Fruit fly (Drosophila melanogaster) whole organism, adult: Measurements from ENCODE around the gene CG34342.

Experiments
- CG11617 ChIP-seq: fragments of 200-800 bp; sonication (Bioruptor generic); optimal IDR thresholded peaks from 2 replicates; lab custom pipeline; 2017; ENCODE audit warnings: mild to moderate bottlenecking, missing biosample characterization, missing genetic modification reagents, missing genetic modification characterization
- CG12768 ChIP-seq: fragments of 200-800 bp; sonication (Bioruptor generic); optimal IDR thresholded peaks from 2 replicates; lab custom pipeline; 2017; ENCODE audit warnings: missing biosample characterization, missing genetic modification characterization, mild to moderate bottlenecking, moderate library complexity, missing genetic modification reagents
- CG14711 ChIP-seq: fragments of 200-800 bp; sonication (Bioruptor generic); optimal IDR thresholded peaks from 2 replicates; lab custom pipeline; 2018; ENCODE audit warnings: missing biosample characterization, mild to moderate bottlenecking, missing genetic modification characterization, moderate library complexity
- CG1620 ChIP-seq: fragments of 200-800 bp; sonication (Bioruptor generic); optimal IDR thresholded peaks from 2 replicates; lab custom pipeline; 2016; ENCODE audit warnings: missing biosample characterization, missing genetic modification characterization
- CG33017 ChIP-seq: fragments of 200-800 bp; sonication (Bioruptor generic); optimal IDR thresholded peaks from 2 replicates; lab custom pipeline; 2018; ENCODE audit warnings: missing biosample characterization, mild to moderate bottlenecking, missing genetic modification characterization, moderate library complexity
- CG5204 ChIP-seq: fragments of 200-800 bp; sonication (Bioruptor generic); optimal IDR thresholded peaks from 2 replicates; lab custom pipeline; 2016; ENCODE audit warnings: missing biosample characterization, missing genetic modification characterization
- CG7045 ChIP-seq: fragments of 200-800 bp; sonication (Bioruptor generic); optimal IDR thresholded peaks from 2 replicates; lab custom pipeline; 2017; ENCODE audit warnings: missing biosample characterization, mild to moderate bottlenecking, missing genetic modification characterization
- CG7101 ChIP-seq: fragments of 200-800 bp; sonication (Bioruptor generic); optimal IDR thresholded peaks from 2 replicates; lab custom pipeline; 2018; ENCODE audit warnings: missing biosample characterization, mild to moderate bottlenecking, missing genetic modification characterization, moderate library complexity
- Clk ChIP-seq: fragments of 200-800 bp; sonication (Bioruptor generic); optimal IDR thresholded peaks from 2 replicates; lab custom pipeline; 2017; ENCODE audit warnings: missing biosample characterization, missing genetic modification characterization
- Crg-1 ChIP-seq: fragments of 200-800 bp; sonication (Bioruptor generic); optimal IDR thresholded peaks from 2 replicates; lab custom pipeline; 2016; ENCODE audit warnings: missing biosample characterization, missing genetic modification characterization
- Hr96 ChIP-seq: fragments of 200-800 bp; sonication (Bioruptor generic); optimal IDR thresholded peaks from 2 replicates; lab custom pipeline; 2016; ENCODE audit warnings: missing biosample characterization, missing genetic modification characterization
- Mnt ChIP-seq: fragments of 200-800 bp; sonication (Bioruptor generic); optimal IDR thresholded peaks from 2 replicates; lab custom pipeline; 2016; ENCODE audit warnings: missing biosample characterization, mild to moderate bottlenecking, missing genetic modification characterization
- bab1 ChIP-seq: fragments of 200-800 bp; sonication (Bioruptor generic); optimal IDR thresholded peaks from 3 replicates; lab custom pipeline; 2019; ENCODE audit warnings: missing biosample characterization, mild to moderate bottlenecking, missing genetic modification characterization, moderate library complexity
- cic ChIP-seq: fragments of 200-800 bp; sonication (Bioruptor generic); optimal IDR thresholded peaks from 2 replicates; lab custom pipeline; 2017; ENCODE audit warnings: missing biosample characterization, mild to moderate bottlenecking, missing genetic modification characterization, moderate library complexity
- cnc ChIP-seq, 2 experiments: fragments of >200 bp; optimal IDR thresholded peaks; 2 replicates each; lab custom pipeline; 2017
- kay ChIP-seq: fragments of 200-800 bp; sonication (Bioruptor generic); peaks from one replicate; lab custom pipeline; 2016; ENCODE audit warnings: missing biosample characterization, missing genetic modification characterization, borderline replicate concordance
- ovo ChIP-seq: fragments of 200-800 bp; sonication (Bioruptor generic); optimal IDR thresholded peaks from 2 replicates; lab custom pipeline; 2016; ENCODE audit warnings: missing biosample characterization, missing genetic modification characterization
- pad ChIP-seq: fragments of 200-800 bp; sonication (Bioruptor generic); optimal IDR thresholded peaks from 3 replicates; lab custom pipeline; 2017; ENCODE audit warnings: missing biosample characterization, missing genetic modification characterization, mild to moderate bottlenecking, moderate library complexity, missing genetic modification reagents
- tj ChIP-seq: fragments of 200-800 bp; sonication (Bioruptor generic); optimal IDR thresholded peaks from 3 replicates; lab custom pipeline; 2017; ENCODE audit warnings: missing biosample characterization, mild to moderate bottlenecking, missing genetic modification characterization, moderate library complexity
- toe ChIP-seq: fragments of 200-800 bp; sonication (Bioruptor generic); optimal IDR thresholded peaks from 2 replicates; lab custom pipeline; 2016; ENCODE audit warnings: missing biosample characterization, missing genetic modification characterization

CG34342 gene

dm6 chr3L:5540637-5541241 is 30.1 kb upstream of the CG34342 start:
- TF ChIP-seq Hr96 (GFP tag; lab: Kevin White, UChicago) (no peak), toe (GFP tag; lab: Kevin White, UChicago) (no peak), CG7045 (GFP tag; lab: Kevin White, UChicago) (no peak), CG5204 (GFP tag; lab: Kevin White, UChicago) (no peak), cic (GFP tag; lab: Kevin White, UChicago) (no peak), kay (GFP tag; lab: Kevin White, UChicago) (no peak), Clk (GFP tag; lab: Kevin White, UChicago) (no peak), Crg-1 (GFP tag; lab: Kevin White, UChicago) (no peak), CG7101 (tag; lab: Kevin White, UChicago) (no peak), CG14711 (tag; lab: Kevin White, UChicago) (no peak), tj (GFP tag; lab: Kevin White, UChicago) (no peak), CG1620 (GFP tag; lab: Kevin White, UChicago) (no peak), CG33017 (tag; lab: Kevin White, UChicago) (no peak), ovo (GFP tag; lab: Kevin White, UChicago) (no peak), CG11617 (GFP tag; lab: Kevin White, UChicago) (no peak), Mnt (GFP tag; lab: Kevin White, UChicago) (no peak), CG12768 (GFP tag; lab: Kevin White, UChicago) (no peak), cnc (optimal IDR thresholded peaks at IDR 0.05; lab: Kevin White, UChicago) (no peak)

dm6 chr3L:5535659-5536058 is 25.0 kb upstream of the CG34342 start, which contains the start of gene CG13285:
CG13285 (minus strand) TSS chr3L:5535759.
- TF ChIP-seq CG14711 (tag; lab: Kevin White, UChicago), result no peak
- TF ChIP-seq cic (GFP tag; lab: Kevin White, UChicago), result no peak
- no peak for TF ChIP-seq bab1 (GFP tag; lab: Kevin White, UChicago)
- no peak for TF ChIP-seq Hr96 (GFP tag; lab: Kevin White, UChicago)
- TF ChIP-seq CG12768 (GFP tag; lab: Kevin White, UChicago), result no peak
- no peak for TF ChIP-seq Mnt (GFP tag; lab: Kevin White, UChicago)
- TF ChIP-seq CG33017 (tag; lab: Kevin White, UChicago), result no peak
- no peak for TF ChIP-seq ovo (GFP tag; lab: Kevin White, UChicago)
- no peak for TF ChIP-seq toe (GFP tag; lab: Kevin White, UChicago)
- no peak for TF ChIP-seq CG1620 (GFP tag; lab: Kevin White, UChicago)
- no peak for TF ChIP-seq CG11617 (GFP tag; lab: Kevin White, UChicago)
- no peak for TF ChIP-seq kay (GFP tag; lab: Kevin White, UChicago)
- no peak for TF ChIP-seq tj (GFP tag; lab: Kevin White, UChicago)
- TF ChIP-seq Clk (GFP tag; lab: Kevin White, UChicago), result no peak
- TF ChIP-seq pad, result no peak
- no peak for TF ChIP-seq CG7045 (GFP tag; lab: Kevin White, UChicago)
- no peak for TF ChIP-seq CG5204 (GFP tag; lab: Kevin White, UChicago)
- no peak for TF ChIP-seq cnc (optimal IDR thresholded peaks at IDR 0.05; lab: Kevin White, UChicago)
- TF ChIP-seq Crg-1 (GFP tag; lab: Kevin White, UChicago), result no peak
- no peak for TF ChIP-seq CG7101 (tag; lab: Kevin White, UChicago)

DNA sequence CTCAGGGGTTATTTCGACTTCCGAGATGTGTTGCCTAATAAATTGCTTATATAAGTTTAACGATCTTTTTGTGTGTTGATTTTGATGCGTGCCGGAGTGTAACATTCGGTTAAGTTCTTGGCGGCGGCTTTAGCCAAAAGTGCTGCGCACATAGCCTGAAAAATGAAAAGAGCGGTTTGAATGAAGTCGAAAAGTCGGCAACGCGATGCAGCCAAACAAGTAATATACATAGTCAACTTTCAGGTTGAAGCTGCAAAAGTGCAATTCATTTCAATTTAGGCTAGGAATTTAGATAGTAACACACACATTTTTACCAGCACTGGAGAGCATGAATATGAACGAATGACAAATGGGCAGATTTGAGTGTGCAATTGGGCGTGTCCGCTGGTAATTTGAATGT is 23.6 kb upstream of the CG34342 start:
- TF ChIP-seq kay (GFP tag; lab: Kevin White, UChicago) (no peak), cnc (optimal IDR thresholded peaks at IDR 0.05; lab: Kevin White, UChicago) (no peak), CG7101 (tag; lab: Kevin White, UChicago) (no peak), Clk (GFP tag; lab: Kevin White, UChicago) (no peak), bab1 (GFP tag; lab: Kevin White, UChicago) (no peak), Mnt (GFP tag; lab: Kevin White, UChicago) (no peak), toe (GFP tag; lab: Kevin White, UChicago) (no peak), pad (no peak), CG5204 (GFP tag; lab: Kevin White, UChicago) (no peak), CG7045 (GFP tag; lab: Kevin White, UChicago) (no peak), CG33017 (tag; lab: Kevin White, UChicago) (no peak), CG11617 (GFP tag; lab: Kevin White, UChicago) (no peak), Hr96 (GFP tag; lab: Kevin White, UChicago) (no peak), CG1620 (GFP tag; lab: Kevin White, UChicago) (no peak), CG14711 (tag; lab: Kevin White, UChicago) (no peak)

DNA sequence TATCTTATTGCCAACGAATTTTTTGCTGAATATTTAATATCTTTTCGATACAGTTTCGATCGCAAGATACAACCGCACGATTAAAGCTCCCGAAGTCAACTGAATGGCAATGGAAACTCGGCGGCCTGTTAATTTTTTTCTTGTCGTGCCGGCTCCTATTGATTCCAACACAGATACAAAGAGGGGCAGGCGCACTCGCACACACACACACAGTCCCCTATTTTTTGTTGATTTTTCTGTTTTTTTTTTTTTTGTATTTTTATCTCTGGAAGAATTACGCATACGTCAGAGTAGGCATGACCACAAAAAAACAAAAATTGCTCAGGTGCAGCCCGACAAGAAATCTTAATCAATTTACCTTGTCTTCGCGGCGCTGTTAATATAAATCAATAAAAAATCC is 18.6 kb upstream of the CG34342 start, which contains the start of gene Lkr:
TSS of gene Lkr (minus strand) at position 101 of the 400 bp plus-strand sequence.
- TF ChIP-seq CG33017 (tag; lab: Kevin White, UChicago) (no peak), Clk (GFP tag; lab: Kevin White, UChicago) (no peak), cnc (optimal IDR thresholded peaks at IDR 0.05; lab: Kevin White, UChicago) (no peak), CG7101 (tag; lab: Kevin White, UChicago) (no peak), tj (GFP tag; lab: Kevin White, UChicago) (no peak), ovo (GFP tag; lab: Kevin White, UChicago) (no peak), CG5204 (GFP tag; lab: Kevin White, UChicago) (no peak), Mnt (GFP tag; lab: Kevin White, UChicago) (no peak), toe (GFP tag; lab: Kevin White, UChicago) (no peak)

- TF ChIP-seq Mnt (GFP tag; lab: Kevin White, UChicago) (no peak), tj (GFP tag; lab: Kevin White, UChicago) (no peak), Crg-1 (GFP tag; lab: Kevin White, UChicago) (no peak), CG33017 (tag; lab: Kevin White, UChicago) (no peak), CG7045 (GFP tag; lab: Kevin White, UChicago) (no peak), pad (no peak), CG12768 (GFP tag; lab: Kevin White, UChicago) (no peak), CG5204 (GFP tag; lab: Kevin White, UChicago) (no peak), kay (GFP tag; lab: Kevin White, UChicago) (no peak), CG11617 (GFP tag; lab: Kevin White, UChicago) (no peak), Clk (GFP tag; lab: Kevin White, UChicago) (no peak), CG1620 (GFP tag; lab: Kevin White, UChicago) (no peak), Hr96 (GFP tag; lab: Kevin White, UChicago) (no peak), toe (GFP tag; lab: Kevin White, UChicago) (no peak), cic (GFP tag; lab: Kevin White, UChicago) (no peak), bab1 (GFP tag; lab: Kevin White, UChicago) (no peak), cnc (optimal IDR thresholded peaks at IDR 0.05; lab: Kevin White, UChicago) (no peak), ovo (GFP tag; lab: Kevin White, UChicago) (no peak)
These were observed 12.3 kb upstream of the CG34342 start for dm6 chr3L:5522904-5523428.
